Worm (Caenorhabditis elegans) whole organism, L4 larva: ENCODE results near the gene srh-85.

Experiments
- F37D6.2 ChIP-seq: sonication (generic microtip); optimal IDR thresholded peaks from 2 replicates; lab custom pipeline; 2016; ENCODE audit warnings: mild to moderate bottlenecking, missing genetic modification characterization, missing compliant biosample characterization
- F49E8.2 ChIP-seq: sonication (generic microtip); optimal IDR thresholded peaks from 2 replicates; lab custom pipeline; 2016; ENCODE audit warnings: missing compliant biosample characterization, mild to moderate bottlenecking, missing genetic modification characterization, borderline replicate concordance
- T20F7.1 ChIP-seq: fragments of 200-800 bp; sonication (Bioruptor generic); optimal IDR thresholded peaks from 2 replicates; lab custom pipeline; 2018; ENCODE audit warnings: mild to moderate bottlenecking, missing genetic modification characterization, missing compliant biosample characterization
- Y48G9A.11 ChIP-seq: fragments of 200-800 bp; sonication (Bioruptor generic); IDR thresholded peaks from 2 replicates; pipeline ENCODE4 v1.3.6; 2022; ENCODE audit warnings: missing genetic modification reagents, missing genetic modification characterization, missing compliant biosample characterization
- Y75B8A.6 ChIP-seq: fragments of 200-800 bp; sonication (Bioruptor generic); IDR thresholded peaks from 2 replicates; pipeline ENCODE4 v1.3.6; 2022; ENCODE audit warnings: missing genetic modification reagents, missing genetic modification characterization, missing compliant biosample characterization
- ZK337.2 ChIP-seq: fragments of 200-800 bp; sonication (Bioruptor generic); IDR thresholded peaks from 2 replicates; pipeline ENCODE4 v1.3.6; 2022; ENCODE audit warnings: missing genetic modification reagents, missing genetic modification characterization, missing compliant biosample characterization
- ZK546.5 ChIP-seq, 2 experiments: sonication (generic microtip); optimal IDR thresholded peaks; 2 replicates each; lab custom pipeline; 2017; ENCODE audit warnings: missing biosample characterization in 2 of 2, missing genetic modification characterization in 2 of 2
- aha-1 ChIP-seq: fragments of 150-350 bp; peaks from one replicate; lab custom pipeline; 2014; ENCODE audit warnings: missing biosample characterization, missing genetic modification characterization
- arid-1 ChIP-seq: fragments of 200-800 bp; sonication (Bioruptor generic); conservative IDR thresholded peaks from 2 replicates; pipeline ENCODE4 v1.3.6; 2022; ENCODE audit warnings: missing genetic modification reagents, missing genetic modification characterization, missing compliant biosample characterization
- ceh-44 ChIP-seq: fragments of 200-800 bp; sonication (Bioruptor generic); IDR thresholded peaks from 2 replicates; pipeline ENCODE4 v1.3.6; 2022; ENCODE audit warnings: missing genetic modification reagents, missing genetic modification characterization, missing compliant biosample characterization
- cey-2 ChIP-seq: sonication (generic microtip); optimal IDR thresholded peaks from 3 replicates; lab custom pipeline; 2017; ENCODE audit warnings: missing genetic modification characterization, mild to moderate bottlenecking, missing compliant biosample characterization, antibody characterized with exemption, borderline replicate concordance; ENCODE audit not compliant: insufficient read depth
- daf-16 ChIP-seq, 3 experiments: sonication (generic microtip); optimal IDR thresholded peaks; 2 replicates each; lab custom pipeline; 2016 to 2017; ENCODE audit warnings: missing genetic modification characterization in 3 of 3, missing genetic modification reagents in 3 of 3, mild to moderate bottlenecking in 2 of 3, missing compliant biosample characterization in 2 of 3, missing biosample characterization in 1 of 3, moderate library complexity in 1 of 3
- dmd-6 ChIP-seq: fragments of 200-800 bp; sonication (Bioruptor generic); IDR thresholded peaks from 2 replicates; pipeline ENCODE4 v1.3.6; 2022; ENCODE audit warnings: missing genetic modification reagents, missing genetic modification characterization, missing compliant biosample characterization
- dmd-8 ChIP-seq: fragments of 200-800 bp; sonication (Bioruptor generic); IDR thresholded peaks from 2 replicates; pipeline ENCODE4 v1.3.6; 2022; ENCODE audit warnings: missing genetic modification characterization, missing compliant biosample characterization
- dve-1 ChIP-seq: sonication (generic microtip); optimal IDR thresholded peaks from 2 replicates; lab custom pipeline; 2017; ENCODE audit warnings: antibody characterized with exemption, mild to moderate bottlenecking, missing genetic modification characterization, missing compliant biosample characterization; ENCODE audit not compliant: insufficient read depth
- egl-27 ChIP-seq: sonication (generic microtip); optimal IDR thresholded peaks from 3 replicates; lab custom pipeline; 2017; ENCODE audit warnings: missing biosample characterization, missing genetic modification reagents, missing genetic modification characterization
- egl-43 ChIP-seq: fragments of 200-800 bp; sonication (Bioruptor generic); IDR thresholded peaks from 2 replicates; pipeline ENCODE4 v1.3.6; 2022; ENCODE audit warnings: missing genetic modification reagents, missing genetic modification characterization, missing compliant biosample characterization
- fkh-10 ChIP-seq: fragments of 150-350 bp; optimal IDR thresholded peaks from 2 replicates; lab custom pipeline; 2014; ENCODE audit warnings: missing biosample characterization, missing genetic modification reagents, missing genetic modification characterization
- hif-1 ChIP-seq, 2 experiments: sonication (generic microtip); optimal IDR thresholded peaks; 2 replicates each; lab custom pipeline; 2016 to 2017; ENCODE audit warnings: missing compliant biosample characterization in 2 of 2, missing genetic modification characterization in 2 of 2, missing genetic modification reagents in 2 of 2, missing genotype in 2 of 2, mild to moderate bottlenecking in 1 of 2
- hlh-11 ChIP-seq: fragments of 200-800 bp; sonication (Bioruptor generic); optimal IDR thresholded peaks from 2 replicates; lab custom pipeline; 2018; ENCODE audit warnings: mild to moderate bottlenecking, missing genetic modification characterization, missing compliant biosample characterization
- hmg-1.1 ChIP-seq: fragments of 200-800 bp; sonication (Bioruptor generic); IDR thresholded peaks from 2 replicates; pipeline ENCODE4 v1.3.6; 2022; ENCODE audit warnings: missing genetic modification reagents, missing genetic modification characterization, missing compliant biosample characterization
- lin-15B ChIP-seq: fragments of 150-350 bp; sonication (generic microtip); optimal IDR thresholded peaks from 3 replicates; lab custom pipeline; 2014; ENCODE audit warnings: missing biosample characterization, missing genetic modification characterization
- lin-29 ChIP-seq: fragments of 200-800 bp; sonication (Bioruptor generic); IDR thresholded peaks from 2 replicates; pipeline ENCODE4 v1.3.6; 2022; ENCODE audit warnings: missing genetic modification reagents, missing genetic modification characterization, missing compliant biosample characterization
- lin-38 ChIP-seq: fragments of 200-800 bp; sonication (Bioruptor generic); IDR thresholded peaks from 2 replicates; pipeline ENCODE4 v1.3.6; 2022; ENCODE audit warnings: missing genetic modification reagents, missing genetic modification characterization, missing compliant biosample characterization
- mdl-1 ChIP-seq, 2 experiments: fragments of 150-350 bp in 1 of 2; sonication (generic microtip) in 1 of 2; optimal IDR thresholded peaks; 2 replicates each; lab custom pipeline; 2014 to 2017; ENCODE audit warnings: missing biosample characterization in 2 of 2, missing genetic modification characterization in 2 of 2
- mdt-29 ChIP-seq: fragments of 200-800 bp; sonication (Bioruptor generic); IDR thresholded peaks from 2 replicates; pipeline ENCODE4 v1.3.6; 2022; ENCODE audit warnings: missing genetic modification reagents, missing genetic modification characterization, missing compliant biosample characterization
- mxl-3 ChIP-seq: fragments of 200-800 bp; sonication (Bioruptor generic); optimal IDR thresholded peaks from 2 replicates; lab custom pipeline; 2018; ENCODE audit warnings: mild to moderate bottlenecking, missing genetic modification characterization, missing compliant biosample characterization
- nhr-11 ChIP-seq: fragments of 150-350 bp; optimal IDR thresholded peaks from 2 replicates; lab custom pipeline; 2014; ENCODE audit warnings: missing biosample characterization, missing genetic modification characterization
- nhr-111 ChIP-seq: fragments of 200-800 bp; sonication (Bioruptor generic); optimal IDR thresholded peaks from 2 replicates; lab custom pipeline; 2018; ENCODE audit warnings: mild to moderate bottlenecking, missing genetic modification characterization, missing compliant biosample characterization
- nhr-237 ChIP-seq: sonication (generic microtip); optimal IDR thresholded peaks from 2 replicates; lab custom pipeline; 2017; ENCODE audit warnings: missing biosample characterization, missing genetic modification characterization
- nhr-25 ChIP-seq: sonication (generic microtip); optimal IDR thresholded peaks from 2 replicates; lab custom pipeline; 2017; ENCODE audit warnings: missing genetic modification characterization, mild to moderate bottlenecking, missing compliant biosample characterization, antibody characterized with exemption, moderate library complexity, borderline replicate concordance; ENCODE audit not compliant: insufficient read depth
- nhr-28 ChIP-seq: fragments of 150-350 bp; optimal IDR thresholded peaks from 2 replicates; lab custom pipeline; 2014; ENCODE audit warnings: missing biosample characterization, missing genetic modification characterization
- nhr-48 ChIP-seq: sonication (generic microtip); optimal IDR thresholded peaks from 2 replicates; lab custom pipeline; 2016; ENCODE audit warnings: mild to moderate bottlenecking, missing genetic modification characterization, missing compliant biosample characterization
- set-16 ChIP-seq: fragments of 200-800 bp; sonication (Bioruptor generic); IDR thresholded peaks from 2 replicates; pipeline ENCODE4 v1.3.6; 2022; ENCODE audit warnings: missing genetic modification reagents, missing genetic modification characterization, missing compliant biosample characterization
- spr-1 ChIP-seq: sonication (generic microtip); optimal IDR thresholded peaks from 2 replicates; lab custom pipeline; 2016; ENCODE audit warnings: mild to moderate bottlenecking, missing genetic modification characterization, missing compliant biosample characterization
- tag-97 ChIP-seq: fragments of 200-800 bp; sonication (Bioruptor generic); IDR thresholded peaks from 2 replicates; pipeline ENCODE4 v1.3.6; 2022; ENCODE audit warnings: missing genetic modification characterization, missing compliant biosample characterization
- unc-62 ChIP-seq, 3 experiments: fragments of 150-350 bp in 1 of 3; sonication (generic microtip); optimal IDR thresholded peaks in 2 of 3; peaks in 1 of 3; 1 replicate in 1 of 3; 2 replicates in 2 of 3; lab custom pipeline; 2014 to 2017; ENCODE audit warnings: missing biosample characterization in 3 of 3, missing genetic modification characterization in 3 of 3, missing genetic modification reagents in 3 of 3, missing genotype in 1 of 3
- vab-7 ChIP-seq: fragments of 200-800 bp; sonication (Bioruptor generic); IDR thresholded peaks from 2 replicates; pipeline ENCODE4 v1.3.6; 2022; ENCODE audit warnings: missing genetic modification reagents, missing genetic modification characterization, missing compliant biosample characterization
- zag-1 ChIP-seq: fragments of 150-350 bp; optimal IDR thresholded peaks from 2 replicates; lab custom pipeline; 2014; ENCODE audit warnings: missing biosample characterization, missing genetic modification characterization
- zfp-3 ChIP-seq: fragments of 200-800 bp; sonication (Bioruptor generic); conservative IDR thresholded peaks from 2 replicates; pipeline ENCODE4 v1.3.6; 2022; ENCODE audit warnings: missing genetic modification reagents, missing genetic modification characterization, missing compliant biosample characterization
- ztf-7 ChIP-seq: fragments of 150-350 bp; optimal IDR thresholded peaks from 2 replicates; lab custom pipeline; 2014; ENCODE audit warnings: missing biosample characterization, missing genetic modification characterization

Gene srh-85

DNA sequence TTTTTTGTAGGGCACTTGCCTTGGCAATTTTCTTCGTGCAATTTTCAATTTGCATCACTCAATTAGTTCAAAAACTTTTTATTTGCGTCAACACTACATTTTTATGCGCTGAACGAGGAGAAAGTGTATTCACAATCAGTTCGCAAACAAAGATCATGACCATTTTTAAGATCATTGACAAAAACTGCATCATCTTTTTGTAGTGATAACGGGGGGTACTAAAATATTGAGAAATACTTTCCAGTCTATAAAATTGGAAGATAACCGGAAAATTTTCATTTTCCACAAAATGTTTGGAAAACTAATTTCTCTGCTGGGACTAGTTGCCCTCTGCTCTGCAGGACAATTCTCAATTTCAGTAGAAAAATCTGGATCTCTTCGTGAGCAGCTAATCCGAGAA lies 37.0 kb upstream of the srh-85 start, which contains the start of gene asp-8:
asp-8 (plus strand) TSS at position 276 of the 400 bp plus-strand sequence.
- no peak for TF ChIP-seq Y48G9A.11 (GFP tag; lab: Robert Waterston, UW)
- TF ChIP-seq daf-16 (GFP tag; optimal IDR thresholded peaks at IDR 0.05; lab: Kevin White, UChicago): no peak
- peak; percentile 63 for TF ChIP-seq daf-16 (tag; optimal IDR thresholded peaks at IDR 0.05; lab: Kevin White, UChicago)
- TF ChIP-seq fkh-10: no peak
- TF ChIP-seq egl-27: no peak
- no peak; the same call in 1 of the 2 replicates for TF ChIP-seq dmd-6 (GFP tag; lab: Robert Waterston, UW)
- TF ChIP-seq nhr-28 (tag; lab: Kevin White, UChicago): peak; percentile 75
- TF ChIP-seq, all 104 proteins: peak for 2

DNA sequence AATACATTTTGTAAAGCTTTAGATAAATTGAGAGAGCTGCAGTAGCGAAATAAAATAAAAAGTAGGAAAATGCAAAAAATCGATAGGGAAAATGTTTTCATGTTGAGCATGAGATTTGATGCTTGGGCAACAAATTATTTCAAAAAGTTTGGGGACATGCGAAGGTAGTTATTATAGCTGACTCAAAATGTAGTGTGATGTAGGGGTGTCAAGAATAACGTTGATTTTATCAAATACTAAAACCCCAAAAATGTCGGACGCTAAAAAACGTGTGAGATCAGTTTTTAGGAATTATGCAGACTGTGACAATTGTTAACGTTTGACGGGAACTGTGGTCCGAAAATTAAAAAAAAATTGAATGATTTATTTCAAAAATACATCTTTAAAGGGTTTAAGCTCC lies 34.0 kb upstream of the srh-85 start, which contains the start of gene irld-12:
irld-12 (minus strand) TSS at position 101 of the 400 bp plus-strand sequence.
- TF ChIP-seq ZK546.5 (tag; optimal IDR thresholded peaks at IDR 0.05; lab: Kevin White, UChicago) (no peak), F37D6.2 (tag; lab: Kevin White, UChicago) (no peak), nhr-28 (tag; lab: Kevin White, UChicago) (no peak), mdt-29 (GFP tag; lab: Robert Waterston, UW) (no peak), F49E8.2 (tag; lab: Kevin White, UChicago) (no peak), tag-97 (GFP tag; lab: Robert Waterston, UW) (no peak), T20F7.1 (no peak), lin-29 (GFP tag; lab: Robert Waterston, UW) (no peak), nhr-25 (no peak), nhr-111 (GFP tag; lab: Kevin White, UChicago) (no peak), mxl-3 (GFP tag; lab: Kevin White, UChicago) (no peak), spr-1 (tag; lab: Kevin White, UChicago) (no peak), zag-1 (tag; lab: Kevin White, UChicago) (no peak), egl-27 (no peak), lin-38 (GFP tag; lab: Robert Waterston, UW) (no peak), zfp-3 (GFP tag; lab: Robert Waterston, UW) (no peak), ZK337.2 (no peak)

DNA sequence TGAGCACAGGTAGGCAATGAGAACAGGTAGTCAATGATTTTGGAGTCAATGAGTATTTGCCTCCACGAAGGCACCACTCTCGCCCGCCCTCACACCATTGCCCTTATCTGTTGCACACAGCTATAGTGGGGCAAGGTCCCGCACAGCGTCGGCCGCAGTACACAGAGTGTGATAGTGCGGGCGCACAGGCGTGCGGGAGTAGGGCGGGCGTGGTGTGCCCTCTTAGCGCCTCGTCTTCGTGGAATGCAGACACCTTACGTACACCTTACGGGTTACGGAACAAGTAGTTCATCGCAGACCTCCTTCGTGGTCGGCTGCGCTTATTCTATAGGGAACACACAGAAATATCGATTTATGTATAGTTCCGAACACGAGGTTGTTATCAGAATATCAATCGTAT lies 30.6 kb upstream of the srh-85 start:
- TF ChIP-seq dmd-8 (GFP tag; lab: Robert Waterston, UW) (0 out of 2 replicates have a peak, but pooled peaks have one; percentile 30), ceh-44 (0 out of 2 replicates have a peak, but pooled peaks have one; percentile 11), set-16 (peak; percentile 54), vab-7 (GFP tag; lab: Robert Waterston, UW) (no peak)

DNA sequence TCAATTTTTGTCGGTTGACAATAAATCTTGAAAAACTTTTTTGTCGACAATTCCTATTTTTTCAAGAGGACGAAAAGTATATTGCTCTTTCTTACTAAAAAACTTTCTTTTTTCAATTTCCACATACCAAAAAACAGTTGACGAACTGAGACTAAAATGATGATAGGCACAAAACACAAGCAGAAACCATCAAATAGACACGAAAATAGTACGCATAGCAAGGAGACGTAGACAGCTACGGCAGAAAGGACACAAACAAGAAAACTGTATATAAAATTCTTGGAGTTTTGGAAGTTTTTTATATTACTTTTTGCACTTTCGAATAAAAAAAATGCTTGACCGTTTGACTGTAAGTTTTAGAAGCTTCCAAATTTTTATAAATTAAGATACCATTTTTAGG lies 26.9 kb upstream of the srh-85 start, which contains the start of gene K12D9.1:
K12D9.1 (plus strand) TSS at position 301 of the 400 bp plus-strand sequence.
- TF ChIP-seq nhr-28 (tag; lab: Kevin White, UChicago) (peak; percentile 39), hif-1 (tag; optimal IDR thresholded peaks at IDR 0.05; lab: Kevin White, UChicago) (no peak), lin-15B (tag; lab: Kevin White, UChicago) (no peak), arid-1 (GFP tag; lab: Robert Waterston, UW) (no peak)
- TF ChIP-seq, all 104 proteins: peak for 1

DNA sequence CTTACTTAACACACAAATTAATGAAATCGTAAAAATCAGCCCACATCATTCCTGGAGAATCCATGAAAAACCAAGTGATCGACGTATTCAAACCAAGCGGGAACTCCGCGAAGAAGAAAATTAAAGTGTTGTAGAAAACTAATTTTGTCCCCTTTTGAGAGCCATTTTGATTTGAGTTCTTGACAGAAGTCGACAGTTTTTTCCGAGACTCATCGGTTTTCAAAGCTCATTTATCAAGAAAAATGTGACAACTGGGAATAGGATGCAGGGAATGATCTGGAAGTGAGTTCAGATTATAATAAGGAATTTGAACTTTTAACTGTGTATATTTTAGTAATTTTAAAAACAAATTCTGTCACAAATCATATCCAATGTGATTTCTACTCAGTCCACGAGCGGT lies 24.1 kb upstream of the srh-85 start, which contains the start of gene srw-135:
srw-135 (minus strand) TSS at position 101 of the 400 bp plus-strand sequence.
- TF ChIP-seq cey-2 (no peak), mdl-1 (tag; optimal IDR thresholded peaks at IDR 0.05; lab: Kevin White, UChicago) (no peak), hlh-11 (no peak), nhr-237 (tag; lab: Kevin White, UChicago) (no peak), egl-43 (no peak), hmg-1.1 (GFP tag; lab: Robert Waterston, UW) (no peak), nhr-11 (tag; lab: Kevin White, UChicago) (no peak), daf-16 (GFP tag; optimal IDR thresholded peaks at IDR 0.05; lab: Kevin White, UChicago) (no peak), daf-16 (tag; optimal IDR thresholded peaks at IDR 0.05; lab: Kevin White, UChicago) (no peak), ZK546.5 (tag; optimal IDR thresholded peaks at IDR 0.05; lab: Kevin White, UChicago) (no peak), nhr-28 (tag; lab: Kevin White, UChicago) (no peak), unc-62 (GFP tag; optimal IDR thresholded peaks at IDR 0.05 in 1 of 2; lab: Kevin White, UChicago) (peak in 1 of 2 experiments; percentile 20), unc-62 (tag; optimal IDR thresholded peaks at IDR 0.05; lab: Kevin White, UChicago) (no peak), ztf-7 (tag; lab: Kevin White, UChicago) (no peak), Y75B8A.6 (GFP tag; lab: Robert Waterston, UW) (no peak), dve-1 (tag; lab: Kevin White, UChicago) (no peak), aha-1 (tag; lab: Kevin White, UChicago) (peak; percentile 44), nhr-25 (no peak), nhr-48 (tag; lab: Kevin White, UChicago) (no peak), F49E8.2 (tag; lab: Kevin White, UChicago) (no peak)
